Fruit fly (Drosophila melanogaster) whole organism, embryonic: Measurements from ENCODE around the gene in.
A peak's percentile ranks its signal among the peaks of the same experiment; 100 is the strongest.

ENCODE experiments used
- Atf6 ChIP-seq: fragments of 200-800 bp; sonication (Bioruptor generic); IDR thresholded peaks from 2 replicates; pipeline ENCODE4 v1.3.6; 2022; ENCODE audit warnings: missing biosample characterization, missing genetic modification characterization
- Blimp-1 ChIP-seq: fragments of 200-800 bp; sonication (Bioruptor generic); optimal IDR thresholded peaks from 3 replicates; lab custom pipeline; 2018; ENCODE audit warnings: missing biosample characterization, missing genetic modification characterization, mild to moderate bottlenecking, moderate library complexity, missing genetic modification reagents
- CG10959 ChIP-seq: fragments of 200-800 bp; sonication (Bioruptor generic); IDR thresholded peaks from 2 replicates; pipeline ENCODE4 v1.3.6; 2022; ENCODE audit warnings: missing biosample characterization, missing genetic modification characterization
- CG10979 ChIP-seq: fragments of 200-800 bp; sonication (Bioruptor generic); optimal IDR thresholded peaks from 2 replicates; lab custom pipeline; 2018; ENCODE audit warnings: missing biosample characterization, mild to moderate bottlenecking, missing genetic modification characterization, moderate library complexity
- CG11456 ChIP-seq: fragments of 200-800 bp; sonication (Bioruptor generic); IDR thresholded peaks from 3 replicates; pipeline ENCODE4 v1.3.6; 2022; ENCODE audit warnings: missing biosample characterization, missing genetic modification characterization
- CG12219 ChIP-seq: fragments of 200-800 bp; sonication (Bioruptor generic); optimal IDR thresholded peaks from 3 replicates; lab custom pipeline; 2018; ENCODE audit warnings: missing biosample characterization, mild to moderate bottlenecking, missing genetic modification characterization
- CG12236 ChIP-seq: fragments of 200-800 bp; sonication (Bioruptor generic); optimal IDR thresholded peaks from 2 replicates; lab custom pipeline; 2016; ENCODE audit warnings: missing biosample characterization, missing genetic modification characterization
- CG12744 ChIP-seq: fragments of 200-800 bp; sonication (Bioruptor generic); optimal IDR thresholded peaks from 2 replicates; lab custom pipeline; 2016; ENCODE audit warnings: missing biosample characterization, missing genetic modification characterization
- CG13296 ChIP-seq: fragments of 200-800 bp; sonication (Bioruptor generic); optimal IDR thresholded peaks from 3 replicates; lab custom pipeline; 2018; ENCODE audit warnings: missing biosample characterization, mild to moderate bottlenecking, missing genetic modification characterization
- CG14965 ChIP-seq: fragments of 200-800 bp; sonication (Bioruptor generic); optimal IDR thresholded peaks from 2 replicates; lab custom pipeline; 2016; ENCODE audit warnings: missing biosample characterization, missing genetic modification characterization, borderline replicate concordance
- CG17912 ChIP-seq: fragments of 200-800 bp; sonication (Bioruptor generic); optimal IDR thresholded peaks from 2 replicates; lab custom pipeline; 2018; ENCODE audit warnings: missing biosample characterization, mild to moderate bottlenecking, missing genetic modification characterization
- CG18599 ChIP-seq: fragments of 200-800 bp; sonication (Bioruptor generic); optimal IDR thresholded peaks from 3 replicates; lab custom pipeline; 2017; ENCODE audit warnings: missing biosample characterization, missing genetic modification characterization, mild to moderate bottlenecking, moderate library complexity, missing genetic modification reagents
- CG18619 ChIP-seq: fragments of 200-800 bp; sonication (Bioruptor generic); optimal IDR thresholded peaks from 3 replicates; lab custom pipeline; 2017; ENCODE audit warnings: missing biosample characterization, mild to moderate bottlenecking, missing genetic modification characterization
- CG2678 ChIP-seq: fragments of 200-800 bp; sonication (Bioruptor generic); optimal IDR thresholded peaks from 3 replicates; lab custom pipeline; 2019; ENCODE audit warnings: missing biosample characterization, mild to moderate bottlenecking, missing genetic modification characterization, moderate library complexity
- CG4707 ChIP-seq: fragments of 200-800 bp; sonication (Bioruptor generic); optimal IDR thresholded peaks from 2 replicates; lab custom pipeline; 2018; ENCODE audit warnings: missing biosample characterization, mild to moderate bottlenecking, missing genetic modification characterization, moderate library complexity
- CG7786 ChIP-seq: fragments of 200-800 bp; sonication (Bioruptor generic); optimal IDR thresholded peaks from 2 replicates; lab custom pipeline; 2016; ENCODE audit warnings: missing biosample characterization, missing genetic modification characterization
- CG7839 ChIP-seq: fragments of 200-800 bp; sonication (Bioruptor generic); optimal IDR thresholded peaks from 3 replicates; lab custom pipeline; 2018; ENCODE audit warnings: missing biosample characterization, mild to moderate bottlenecking, missing genetic modification characterization, moderate library complexity
- CG8281 ChIP-seq: fragments of 200-800 bp; sonication (Bioruptor generic); optimal IDR thresholded peaks from 2 replicates; lab custom pipeline; 2018; ENCODE audit warnings: missing biosample characterization, mild to moderate bottlenecking, missing genetic modification characterization, moderate library complexity
- Dek ChIP-seq: fragments of 200-800 bp; sonication (Bioruptor generic); optimal IDR thresholded peaks from 3 replicates; lab custom pipeline; 2019; ENCODE audit warnings: missing biosample characterization, mild to moderate bottlenecking, missing genetic modification characterization, moderate library complexity
- Dip3 ChIP-seq: fragments of 200-800 bp; sonication (Bioruptor generic); optimal IDR thresholded peaks from 3 replicates; lab custom pipeline; 2016; ENCODE audit warnings: missing biosample characterization, missing genetic modification characterization
- NC2α ChIP-seq: fragments of 200-800 bp; sonication (Bioruptor generic); optimal IDR thresholded peaks from 2 replicates; lab custom pipeline; 2016; ENCODE audit warnings: missing biosample characterization, missing genetic modification characterization
- NC2β ChIP-seq: fragments of 200-800 bp; sonication (Bioruptor generic); optimal IDR thresholded peaks from 2 replicates; lab custom pipeline; 2016; ENCODE audit warnings: missing biosample characterization, missing genetic modification characterization
- Nf-YB ChIP-seq: fragments of 200-800 bp; sonication (Bioruptor generic); optimal IDR thresholded peaks from 3 replicates; lab custom pipeline; 2019; ENCODE audit warnings: missing biosample characterization, mild to moderate bottlenecking, missing genetic modification characterization, moderate library complexity
- Opbp ChIP-seq: fragments of 200-800 bp; sonication (Bioruptor generic); IDR thresholded peaks from 3 replicates; pipeline ENCODE4 v1.3.6; 2022; ENCODE audit warnings: missing biosample characterization, missing genetic modification characterization; ENCODE audit not compliant: partially characterized antibody
- Sox102F ChIP-seq: fragments of 200-800 bp; sonication (Bioruptor generic); optimal IDR thresholded peaks from 2 replicates; lab custom pipeline; 2018; ENCODE audit warnings: missing biosample characterization, mild to moderate bottlenecking, missing genetic modification characterization, moderate library complexity
- Sry-δ ChIP-seq: fragments of 200-800 bp; sonication (Bioruptor generic); optimal IDR thresholded peaks from 2 replicates; lab custom pipeline; 2016; ENCODE audit warnings: missing biosample characterization, missing genetic modification characterization
- br ChIP-seq: fragments of >200 bp; optimal IDR thresholded peaks from 2 replicates; lab custom pipeline; 2017
- corto ChIP-seq: fragments of 200-800 bp; sonication (Bioruptor generic); optimal IDR thresholded peaks from 2 replicates; lab custom pipeline; 2016; ENCODE audit warnings: missing biosample characterization, mild to moderate bottlenecking, missing genetic modification characterization, moderate library complexity
- crol ChIP-seq: fragments of 200-800 bp; sonication (Bioruptor generic); IDR thresholded peaks from 2 replicates; pipeline ENCODE4 v1.3.6; 2022; ENCODE audit warnings: missing biosample characterization, missing genetic modification characterization
- dati ChIP-seq: fragments of 200-800 bp; sonication (Bioruptor generic); IDR thresholded peaks from 2 replicates; pipeline ENCODE4 v1.3.6; 2022; ENCODE audit warnings: missing biosample characterization, missing genetic modification characterization
- dmrt99B ChIP-seq: fragments of 200-800 bp; sonication (Bioruptor generic); optimal IDR thresholded peaks from 2 replicates; lab custom pipeline; 2018; ENCODE audit warnings: missing biosample characterization, mild to moderate bottlenecking, missing genetic modification characterization, moderate library complexity
- esg ChIP-seq: fragments of 200-800 bp; sonication (Bioruptor generic); conservative IDR thresholded peaks from 2 replicates; pipeline ENCODE4 v1.3.6; 2022; ENCODE audit warnings: missing biosample characterization, missing genetic modification characterization
- fd3F ChIP-seq: fragments of 200-800 bp; sonication (Bioruptor generic); optimal IDR thresholded peaks from 2 replicates; lab custom pipeline; 2018; ENCODE audit warnings: missing biosample characterization, mild to moderate bottlenecking, missing genetic modification characterization, moderate library complexity
- gce ChIP-seq: fragments of 200-800 bp; sonication (Bioruptor generic); IDR thresholded peaks from 3 replicates; pipeline ENCODE4 v1.3.6; 2022; ENCODE audit warnings: missing biosample characterization, missing genetic modification characterization
- gro ChIP-seq: fragments of 200-800 bp; sonication (Bioruptor generic); optimal IDR thresholded peaks from 2 replicates; lab custom pipeline; 2016; ENCODE audit warnings: missing biosample characterization, missing genetic modification characterization
- kah ChIP-seq: fragments of 200-800 bp; sonication (Bioruptor generic); optimal IDR thresholded peaks from 2 replicates; lab custom pipeline; 2018; ENCODE audit warnings: missing biosample characterization, mild to moderate bottlenecking, missing genetic modification characterization
- lmd ChIP-seq: fragments of 200-800 bp; sonication (Bioruptor generic); IDR thresholded peaks from 2 replicates; pipeline ENCODE4 v1.3.6; 2022; ENCODE audit warnings: missing biosample characterization, missing genetic modification characterization
- nerfin-1 ChIP-seq: fragments of 200-800 bp; sonication (Bioruptor generic); optimal IDR thresholded peaks from 3 replicates; lab custom pipeline; 2019; ENCODE audit warnings: missing biosample characterization, mild to moderate bottlenecking, missing genetic modification characterization, moderate library complexity
- peb ChIP-seq: fragments of 200-800 bp; sonication (Bioruptor generic); IDR thresholded peaks from 2 replicates; pipeline ENCODE4 v1.3.6; 2022; ENCODE audit warnings: missing biosample characterization, missing genetic modification characterization
- psq ChIP-seq: fragments of 200-800 bp; sonication (Bioruptor generic); optimal IDR thresholded peaks from 2 replicates; lab custom pipeline; 2017; ENCODE audit warnings: missing biosample characterization, missing genetic modification characterization
- salm ChIP-seq: fragments of 200-800 bp; sonication (Bioruptor generic); optimal IDR thresholded peaks from 2 replicates; lab custom pipeline; 2018; ENCODE audit warnings: missing biosample characterization, mild to moderate bottlenecking, missing genetic modification characterization
- scrt ChIP-seq: fragments of 200-800 bp; sonication (Bioruptor generic); optimal IDR thresholded peaks from 2 replicates; lab custom pipeline; 2018; ENCODE audit warnings: missing biosample characterization, mild to moderate bottlenecking, missing genetic modification characterization, moderate library complexity
- sens-2 ChIP-seq: fragments of 200-800 bp; sonication (Bioruptor generic); IDR thresholded peaks from 2 replicates; pipeline ENCODE4 v1.3.6; 2022; ENCODE audit warnings: missing biosample characterization, missing genetic modification characterization
- seq ChIP-seq: fragments of 200-800 bp; sonication (Bioruptor generic); IDR thresholded peaks from 2 replicates; pipeline ENCODE4 v1.3.6; 2022; ENCODE audit warnings: missing biosample characterization, missing genetic modification characterization
- sob ChIP-seq: fragments of 200-800 bp; sonication (Bioruptor generic); IDR thresholded peaks from 2 replicates; pipeline ENCODE4 v1.3.6; 2022; ENCODE audit warnings: missing biosample characterization, missing genetic modification characterization
- sug ChIP-seq: fragments of 200-800 bp; optimal IDR thresholded peaks from 2 replicates; lab custom pipeline; 2019; ENCODE audit warnings: missing biosample characterization, mild to moderate bottlenecking, missing genetic modification characterization, moderate library complexity
- tap ChIP-seq: fragments of 200-800 bp; optimal IDR thresholded peaks from 3 replicates; lab custom pipeline; 2019; ENCODE audit warnings: missing biosample characterization, mild to moderate bottlenecking, missing genetic modification characterization, moderate library complexity
- unc-4 ChIP-seq: fragments of 200-800 bp; sonication (Bioruptor generic); IDR thresholded peaks from 2 replicates; pipeline ENCODE4 v1.3.6; 2022; ENCODE audit warnings: missing biosample characterization, missing genetic modification characterization; ENCODE audit not compliant: partially characterized antibody
- unpg ChIP-seq: fragments of 200-800 bp; sonication (Bioruptor generic); optimal IDR thresholded peaks from 3 replicates; lab custom pipeline; 2018; ENCODE audit warnings: missing biosample characterization, mild to moderate bottlenecking, missing genetic modification characterization, moderate library complexity

The in gene

DNA sequence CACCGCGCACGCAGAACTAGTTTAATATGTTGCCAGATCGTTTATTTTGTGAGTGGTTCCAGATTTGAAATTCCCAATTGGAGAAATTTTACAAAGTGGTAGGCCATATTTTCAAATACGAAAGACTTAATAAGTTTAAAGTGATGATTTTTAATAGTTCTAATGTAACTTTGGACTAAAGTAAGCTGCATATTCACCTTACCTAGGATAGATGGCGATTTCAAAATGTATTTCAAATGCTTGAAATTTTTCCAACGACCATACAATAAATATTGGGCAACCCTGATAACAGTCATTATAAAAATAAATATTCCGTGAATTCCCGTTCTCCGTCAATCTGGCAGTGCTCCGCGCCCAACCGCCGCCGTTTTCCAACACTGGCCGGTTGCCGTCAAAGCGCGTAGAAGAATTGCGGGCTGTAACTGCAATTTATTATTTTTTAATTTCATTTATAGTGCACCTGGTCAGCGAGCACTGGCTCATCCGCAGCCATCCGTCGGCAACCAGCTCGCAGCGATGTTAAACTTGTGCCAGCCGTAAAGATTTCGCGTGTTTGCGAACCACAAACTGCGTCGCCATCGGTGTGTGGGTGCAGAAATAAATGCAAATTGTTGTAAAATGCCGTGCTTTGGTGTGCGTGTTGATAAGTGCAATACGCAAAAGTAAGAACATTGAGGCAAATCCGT lies 9.0 kb downstream of the in start, which contains the start of the genes Ide and RhoBTB (continued):
- TF ChIP-seq dati (GFP tag; lab: Robert Waterston, UW) (no peak), Nf-YB (GFP tag; lab: Kevin White, UChicago) (peak; percentile 48), Blimp-1 (GFP tag; lab: Kevin White, UChicago) (no peak), sens-2 (GFP tag; lab: Robert Waterston, UW) (0 out of 2 replicates have a peak, but pooled peaks have one; percentile 14), dmrt99B (tag; lab: Kevin White, UChicago) (no peak), gro (GFP tag; lab: Kevin White, UChicago) (peak; percentile 84), Dip3 (peak; percentile 93), psq (peak; percentile 62), CG10979 (peak; percentile 52), lmd (GFP tag; lab: Robert Waterston, UW) (peak; percentile 85), kah (GFP tag; lab: Kevin White, UChicago) (peak; percentile 22), CG12236 (GFP tag; lab: Kevin White, UChicago) (peak; percentile 67), sob (GFP tag; lab: Robert Waterston, UW) (peak; percentile 81), CG10959 (GFP tag; lab: Robert Waterston, UW) (no peak), NC2β (GFP tag; lab: Kevin White, UChicago) (peak; percentile 66), Atf6 (GFP tag; lab: Robert Waterston, UW) (peak; percentile 63; the same call in 1 of the 2 replicates), CG4707 (GFP tag; lab: Kevin White, UChicago) (no peak), seq (GFP tag; lab: Robert Waterston, UW) (peak; percentile 34; the same call in 1 of the 2 replicates), scrt (GFP tag; lab: Kevin White, UChicago) (no peak), Sox102F (GFP tag; lab: Kevin White, UChicago) (peak; percentile 73), CG18619 (GFP tag; lab: Kevin White, UChicago) (peak; percentile 80), CG7786 (GFP tag; lab: Kevin White, UChicago) (peak; percentile 90), CG17912 (GFP tag; lab: Kevin White, UChicago) (peak; percentile 11), corto (GFP tag; lab: Kevin White, UChicago) (no peak), gce (GFP tag; lab: Robert Waterston, UW) (no peak), salm (tag; lab: Kevin White, UChicago) (no peak), CG13296 (peak; percentile 57), CG8281 (tag; lab: Kevin White, UChicago) (peak; percentile 60), NC2α (GFP tag; lab: Kevin White, UChicago) (peak; percentile 62), CG18599 (GFP tag; lab: Kevin White, UChicago) (peak; percentile 80), unpg (no peak), CG11456 (GFP tag; lab: Robert Waterston, UW) (peak; percentile 82), tap (tag; lab: Kevin White, UChicago) (no peak), sug (tag; lab: Kevin White, UChicago) (peak; percentile 91), CG2678 (tag; lab: Kevin White, UChicago) (peak; percentile 87), nerfin-1 (peak; percentile 54), fd3F (peak; percentile 78), esg (GFP tag; lab: Robert Waterston, UW) (peak; percentile 77), peb (no peak), Dek (tag; lab: Kevin White, UChicago) (peak; percentile 73), CG12744 (GFP tag; lab: Kevin White, UChicago) (peak; percentile 37), Opbp (GFP tag; lab: Robert Waterston, UW) (no peak), CG14965 (GFP tag; lab: Kevin White, UChicago) (peak; percentile 22), CG12219 (GFP tag; lab: Kevin White, UChicago) (peak; percentile 40), CG7839 (tag; lab: Kevin White, UChicago) (peak; percentile 85), Sry-δ (GFP tag; lab: Kevin White, UChicago) (peak; percentile 66), unc-4 (GFP tag; lab: Robert Waterston, UW) (no peak), crol (GFP tag; lab: Robert Waterston, UW) (peak; percentile 36; the same call in 1 of the 2 replicates), br (no peak)
